Fruit fly (Drosophila melanogaster): ENCODE data around the gene CG12684.

Gene CG12684

dm6 chrX:4581769-4582168 lies 10.0 kb upstream of the CG12684 start (continued):
- no peak for TF ChIP-seq pzg (GFP tag; optimal IDR thresholded peaks at IDR 0.05)
- TF ChIP-seq ttk (GFP tag; IDR thresholded peaks at IDR 0.05), result peak; percentile 32; the same call in 1 of the 2 replicates
- peak; percentile 37; the same call in 1 of the 2 replicates for TF ChIP-seq lmd (GFP tag; IDR thresholded peaks at IDR 0.05)
- TF ChIP-seq CG11504 (tag; optimal IDR thresholded peaks at IDR 0.05), result peak; percentile 62
- TF ChIP-seq CG10366 (GFP tag; IDR thresholded peaks at IDR 0.05), result no peak
- no peak for TF ChIP-seq cwo (GFP tag; optimal IDR thresholded peaks at IDR 0.05)
- TF ChIP-seq CG6654 (GFP tag; optimal IDR thresholded peaks at IDR 0.05), result peak; percentile 27
- peak; percentile 38 for TF ChIP-seq CG30403 (GFP tag; optimal IDR thresholded peaks at IDR 0.05)
- TF ChIP-seq HLH4C (GFP tag; IDR thresholded peaks at IDR 0.05; ENCODE audit: partially characterized antibody), result no peak
- TF ChIP-seq Doc2 (GFP tag; IDR thresholded peaks at IDR 0.05), result no peak
- no peak for TF ChIP-seq sr (GFP tag; IDR thresholded peaks at IDR 0.05)
- TF ChIP-seq CG2712 (tag; optimal IDR thresholded peaks at IDR 0.05), result peak; percentile 63
- TF ChIP-seq CG31441 (GFP tag; IDR thresholded peaks at IDR 0.05), result peak; percentile 53; the same call in 1 of the 2 replicates
- TF ChIP-seq yki (optimal IDR thresholded peaks at IDR 0.05), result no peak
- peak; percentile 51 for TF ChIP-seq CG8388 (GFP tag; optimal IDR thresholded peaks at IDR 0.05)
- TF ChIP-seq CG6175 (GFP tag; IDR thresholded peaks at IDR 0.05), result no peak
- no peak for TF ChIP-seq CG13287 (GFP tag; IDR thresholded peaks at IDR 0.05; ENCODE audit: partially characterized antibody)
- peak; percentile 3 for TF ChIP-seq CG6813 (GFP tag; optimal IDR thresholded peaks at IDR 0.05)
- TF ChIP-seq amos (GFP tag; IDR thresholded peaks at IDR 0.05; ENCODE audit: partially characterized antibody), result no peak
- peak; percentile 27 for TF ChIP-seq CG7556 (GFP tag; optimal IDR thresholded peaks at IDR 0.05)
- peak; percentile 52 for TF ChIP-seq CG10267 (tag; optimal IDR thresholded peaks at IDR 0.05)
- TF ChIP-seq CG18476 (GFP tag; optimal IDR thresholded peaks at IDR 0.05), result peak; percentile 7
- peak; percentile 23; the same call in 1 of the 2 replicates for TF ChIP-seq CG32772 (GFP tag; IDR thresholded peaks at IDR 0.05)
- peak; percentile 10 for TF ChIP-seq bcd (GFP tag; optimal IDR thresholded peaks at IDR 0.05)
- TF ChIP-seq ranshi (GFP tag; IDR thresholded peaks at IDR 0.05), result peak; percentile 34; the same call in 1 of the 2 replicates
- peak; percentile 22 for TF ChIP-seq Xbp1 (GFP tag; optimal IDR thresholded peaks at IDR 0.05)
- TF ChIP-seq dysf (GFP tag; IDR thresholded peaks at IDR 0.05), result peak; percentile 42; the same call in 2 of the 3 replicates
- peak; percentile 65 for TF ChIP-seq nmo (GFP tag; optimal IDR thresholded peaks at IDR 0.05)
- TF ChIP-seq emc (GFP tag; optimal IDR thresholded peaks at IDR 0.05), result no peak
- TF ChIP-seq Trl (optimal IDR thresholded peaks at IDR 0.05), result no peak
- peak; percentile 9 for TF ChIP-seq Trl (GFP tag; optimal IDR thresholded peaks at IDR 0.05)
- TF ChIP-seq CG16813 (GFP tag; IDR thresholded peaks at IDR 0.05; ENCODE audit: partially characterized antibody), result no peak
- TF ChIP-seq dmrt11E (tag; optimal IDR thresholded peaks at IDR 0.05), result peak; percentile 74
- TF ChIP-seq bigmax (GFP tag; optimal IDR thresholded peaks at IDR 0.05), result no peak
- TF ChIP-seq gt (GFP tag; IDR thresholded peaks at IDR 0.05), result no peak
- TF ChIP-seq Blimp-1 (GFP tag; optimal IDR thresholded peaks at IDR 0.05), result peak; percentile 67
- TF ChIP-seq az2 (GFP tag; optimal IDR thresholded peaks at IDR 0.05), result peak; percentile 35
- TF ChIP-seq CG17361 (GFP tag; IDR thresholded peaks at IDR 0.05), result peak; percentile 57; the same call in 2 of the 3 replicates
- peak; percentile 58 for TF ChIP-seq CG12391 (tag; optimal IDR thresholded peaks at IDR 0.05)
- TF ChIP-seq eve (GFP tag; optimal IDR thresholded peaks at IDR 0.05), result no peak
- TF ChIP-seq CG6765 (GFP tag; optimal IDR thresholded peaks at IDR 0.05), result no peak
- peak; percentile 17 for TF ChIP-seq ind (GFP tag; optimal IDR thresholded peaks at IDR 0.05)
- peak; percentile 46 for TF ChIP-seq Med (GFP tag)
- TF ChIP-seq vvl (GFP tag; IDR thresholded peaks at IDR 0.05), result peak; percentile 51
- TF ChIP-seq chif (GFP tag; optimal IDR thresholded peaks at IDR 0.05), result peak in 1 of 2 experiments; percentile 28
- peak; percentile 66 for TF ChIP-seq ara (GFP tag; IDR thresholded peaks at IDR 0.05)
- TF ChIP-seq CG18262 (tag; optimal IDR thresholded peaks at IDR 0.05), result peak; percentile 62
- no peak for TF ChIP-seq CG2120 (GFP tag; optimal IDR thresholded peaks at IDR 0.05)
- peak; percentile 1 for TF ChIP-seq CG15269 (tag; optimal IDR thresholded peaks at IDR 0.05)
- TF ChIP-seq nerfin-1 (tag; optimal IDR thresholded peaks at IDR 0.05), result peak; percentile 13
- TF ChIP-seq bsh (GFP tag; optimal IDR thresholded peaks at IDR 0.05), result peak in 1 of 2 experiments; percentile 82

Measured in whole organism, embryonic.